Fruit fly (Drosophila melanogaster): Measurements from ENCODE around the gene HP1e.
A peak's percentile ranks its signal among the peaks of the same experiment; 100 is the strongest.

Gene HP1e

dm6 chr3R:9337402-9338254 lies 16.1 kb downstream of the HP1e start:
- TF ChIP-seq GATAd (GFP tag; optimal IDR thresholded peaks at IDR 0.05), result no peak
- no peak for TF ChIP-seq Rel (GFP tag; optimal IDR thresholded peaks at IDR 0.05)
- peak; percentile 94 for TF ChIP-seq Rel (tag; optimal IDR thresholded peaks at IDR 0.05)

DNA sequence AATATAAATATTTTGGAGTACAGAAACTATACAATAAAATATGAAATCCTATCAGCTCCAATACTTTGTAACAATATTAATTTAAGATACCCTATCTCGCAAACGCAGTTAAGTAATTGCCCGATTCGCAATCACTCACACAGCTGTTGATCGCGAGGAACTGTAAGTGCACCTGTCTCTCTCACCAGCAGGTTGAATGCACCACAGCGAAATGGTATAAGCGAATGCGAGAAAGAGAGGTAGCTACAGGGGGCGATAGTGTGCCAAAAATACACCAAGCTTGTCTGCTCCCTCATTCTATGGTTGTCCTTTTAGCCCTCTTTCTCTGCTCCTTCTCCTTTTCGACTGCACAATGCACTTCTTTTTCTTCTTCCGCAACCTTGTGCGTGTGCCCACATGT lies 17.2 kb downstream of the HP1e start:
- TF ChIP-seq sage (GFP tag; optimal IDR thresholded peaks at IDR 0.05) (peak; percentile 62), HLH106 (tag; optimal IDR thresholded peaks at IDR 0.05) (no peak), Vsx2 (GFP tag; optimal IDR thresholded peaks at IDR 0.05; ENCODE audit: partially characterized antibody) (peak; percentile 60), Dif (GFP tag; optimal IDR thresholded peaks at IDR 0.05; ENCODE audit: partially characterized antibody) (peak; percentile 39), Hr83 (GFP tag; optimal IDR thresholded peaks at IDR 0.05; ENCODE audit: poor library complexity, severe bottlenecking) (peak; percentile 72), Rel (GFP tag; optimal IDR thresholded peaks at IDR 0.05) (no peak), Rel (tag; optimal IDR thresholded peaks at IDR 0.05) (no peak), psq (GFP tag; optimal IDR thresholded peaks at IDR 0.05) (peak; percentile 95)

- TF ChIP-seq Vsx2 (GFP tag; optimal IDR thresholded peaks at IDR 0.05; ENCODE audit: partially characterized antibody) (no peak), Hr83 (GFP tag; optimal IDR thresholded peaks at IDR 0.05; ENCODE audit: poor library complexity, severe bottlenecking) (peak; percentile 13), N (GFP tag; optimal IDR thresholded peaks at IDR 0.05) (no peak), sv (GFP tag; optimal IDR thresholded peaks at IDR 0.05) (no peak), Abd-B (GFP tag; optimal IDR thresholded peaks at IDR 0.05) (no peak), foxo (GFP tag; optimal IDR thresholded peaks at IDR 0.05) (peak in 1 of 2 experiments; percentile 65), Rel (GFP tag; optimal IDR thresholded peaks at IDR 0.05) (no peak), Rel (tag; optimal IDR thresholded peaks at IDR 0.05) (no peak), dmrt93B (GFP tag; optimal IDR thresholded peaks at IDR 0.05) (peak; percentile 20), brk (GFP tag; optimal IDR thresholded peaks at IDR 0.05) (no peak), h (GFP tag; optimal IDR thresholded peaks at IDR 0.05) (peak; percentile 73), Hnf4 (GFP tag; optimal IDR thresholded peaks at IDR 0.05) (peak; percentile 26), usp (GFP tag; optimal IDR thresholded peaks at IDR 0.05) (no peak), Mio (GFP tag; optimal IDR thresholded peaks at IDR 0.05) (no peak), Hr78 (GFP tag; optimal IDR thresholded peaks at IDR 0.05) (no peak), fru (GFP tag; optimal IDR thresholded peaks at IDR 0.05) (peak; percentile 67), Sp1 (GFP tag; optimal IDR thresholded peaks at IDR 0.05) (peak; percentile 32), jim (GFP tag; optimal IDR thresholded peaks at IDR 0.05) (no peak), GATAd (GFP tag; optimal IDR thresholded peaks at IDR 0.05) (no peak), OdsH (GFP tag; optimal IDR thresholded peaks at IDR 0.05) (peak; percentile 75), ey (GFP tag; optimal IDR thresholded peaks at IDR 0.05) (peak; percentile 71), dl (GFP tag; optimal IDR thresholded peaks at IDR 0.05; ENCODE audit: insufficient read depth in 1 of 2, partially characterized antibody in 2 of 2) (peak in 1 of 2 experiments; percentile 36), Dfd (GFP tag; optimal IDR thresholded peaks at IDR 0.05) (no peak), CG9705 (GFP tag; optimal IDR thresholded peaks at IDR 0.05) (no peak), sage (GFP tag; optimal IDR thresholded peaks at IDR 0.05) (no peak), tai (GFP tag; optimal IDR thresholded peaks at IDR 0.05) (peak; percentile 12), br (GFP tag; optimal IDR thresholded peaks at IDR 0.05) (peak; percentile 20), lola (GFP tag; optimal IDR thresholded peaks at IDR 0.05) (no peak), rgr (GFP tag; optimal IDR thresholded peaks at IDR 0.05) (peak; percentile 51), psq (GFP tag; optimal IDR thresholded peaks at IDR 0.05) (peak; percentile 87), Myc (optimal IDR thresholded peaks at IDR 0.05) (no peak), Jra (GFP tag; optimal IDR thresholded peaks at IDR 0.05) (peak; percentile 57), CG32264 (GFP tag; optimal IDR thresholded peaks at IDR 0.05) (no peak), woc (GFP tag; optimal IDR thresholded peaks at IDR 0.05) (peak; percentile 63), HLH106 (tag; optimal IDR thresholded peaks at IDR 0.05) (peak; percentile 58), CrebA (GFP tag; optimal IDR thresholded peaks at IDR 0.05; ENCODE audit: borderline replicate concordance) (no peak), dsf (GFP tag; optimal IDR thresholded peaks at IDR 0.05; ENCODE audit: borderline replicate concordance) (no peak)
Observed at dm6 chr3R:9339176-9340075, 17.9 kb downstream of the HP1e start.
